Fruit fly (Drosophila melanogaster): ENCODE data around the gene mus304.

The mus304 gene

dm6 chr3L:18077649-18078417 lies 31.8 kb upstream of the mus304 start:
- TF ChIP-seq usp (GFP tag; optimal IDR thresholded peaks at IDR 0.05), result no peak
- TF ChIP-seq psq (optimal IDR thresholded peaks at IDR 0.05), result no peak
- no peak for TF ChIP-seq Dll (optimal IDR thresholded peaks at IDR 0.05)
- TF ChIP-seq pan (optimal IDR thresholded peaks at IDR 0.05), result no peak
- no peak for TF ChIP-seq CG8478 (optimal IDR thresholded peaks at IDR 0.05)
- peak; percentile 47 to 99 for TF ChIP-seq EcR (GFP tag; optimal IDR thresholded peaks at IDR 0.05)

dm6 chr3L:18078614-18079013 lies 31.0 kb upstream of the mus304 start:
- TF ChIP-seq psq (optimal IDR thresholded peaks at IDR 0.05), result no peak
- TF ChIP-seq usp (GFP tag; optimal IDR thresholded peaks at IDR 0.05), result no peak
- TF ChIP-seq pan (optimal IDR thresholded peaks at IDR 0.05), result no peak
- no peak for TF ChIP-seq Dll (optimal IDR thresholded peaks at IDR 0.05)
- TF ChIP-seq EcR (GFP tag; optimal IDR thresholded peaks at IDR 0.05), result no peak
- no peak for TF ChIP-seq CG8478 (optimal IDR thresholded peaks at IDR 0.05)

DNA sequence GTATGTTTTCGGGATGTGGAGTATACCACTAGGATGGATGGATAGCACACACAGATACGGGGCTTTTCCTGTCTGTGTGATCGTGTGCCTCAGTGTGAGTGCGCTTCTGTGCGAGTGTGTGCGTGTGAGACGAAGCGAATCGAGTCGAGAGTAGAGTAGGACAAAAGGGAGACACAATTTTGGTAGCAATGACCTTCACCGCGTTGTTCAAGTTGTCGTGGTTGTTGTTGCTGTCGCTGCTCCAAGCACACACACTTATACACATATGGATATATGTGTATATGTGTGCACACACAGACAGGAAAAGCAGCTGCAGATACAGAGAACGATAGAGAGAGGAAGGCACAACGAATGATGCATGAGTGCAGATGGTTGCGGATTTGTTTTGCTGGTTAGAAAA lies 30.5 kb upstream of the mus304 start:
- TF ChIP-seq usp (GFP tag; optimal IDR thresholded peaks at IDR 0.05), result no peak
- no peak for TF ChIP-seq Dll (optimal IDR thresholded peaks at IDR 0.05)
- peak; percentile 7 to 99 for TF ChIP-seq EcR (GFP tag; optimal IDR thresholded peaks at IDR 0.05)
- TF ChIP-seq pan (optimal IDR thresholded peaks at IDR 0.05), result no peak

DNA sequence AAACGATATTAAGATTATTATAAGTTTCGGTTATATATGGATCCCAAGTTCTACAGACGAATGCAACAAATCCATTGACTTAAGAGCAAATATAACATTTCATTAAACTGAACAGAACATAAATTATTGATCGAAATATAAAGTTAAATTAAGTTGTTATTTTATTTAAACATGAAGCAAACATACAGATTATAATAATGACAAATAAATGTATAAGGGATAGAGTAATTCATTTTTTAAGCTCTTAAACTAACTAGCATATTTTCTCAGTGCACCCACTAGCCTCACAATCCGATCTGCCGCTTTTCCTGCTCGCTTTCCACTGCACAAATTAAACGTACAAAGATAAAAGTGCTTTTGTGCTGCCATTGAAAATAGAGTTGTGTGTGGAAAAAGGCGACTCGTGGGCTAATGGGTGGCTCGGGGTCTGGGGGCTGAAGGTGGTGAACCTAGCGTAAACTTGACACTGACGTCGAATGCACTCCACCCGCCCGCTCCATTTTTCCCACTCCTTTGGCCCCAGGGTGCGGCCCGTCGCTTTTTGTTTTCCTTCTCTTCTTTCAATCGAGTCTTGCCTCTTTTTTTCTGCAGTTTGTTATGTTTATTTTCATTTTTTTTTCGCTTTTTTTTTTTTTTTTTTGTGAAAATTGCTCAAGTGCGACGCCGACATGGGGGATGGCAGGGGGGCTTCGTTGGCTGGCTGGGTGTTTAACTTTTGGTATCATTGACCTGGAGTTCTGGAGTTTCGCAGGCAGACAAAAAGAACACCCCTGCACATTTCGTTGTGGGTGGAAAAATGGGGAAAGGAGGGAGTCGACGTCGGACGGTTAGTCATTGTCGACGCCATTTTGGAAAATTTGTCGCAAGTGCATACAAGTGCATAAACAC lies 29.8 kb upstream of the mus304 start:
- no peak for TF ChIP-seq usp (GFP tag; optimal IDR thresholded peaks at IDR 0.05)
- peak in 1 of 2 experiments; percentile 92 for TF ChIP-seq EcR (GFP tag; optimal IDR thresholded peaks at IDR 0.05)

dm6 chr3L:18081494-18081893 lies 28.1 kb upstream of the mus304 start:
- TF ChIP-seq Dll (optimal IDR thresholded peaks at IDR 0.05) (no peak), usp (GFP tag; optimal IDR thresholded peaks at IDR 0.05) (no peak), EcR (GFP tag; optimal IDR thresholded peaks at IDR 0.05) (no peak), pan (optimal IDR thresholded peaks at IDR 0.05) (no peak), psq (optimal IDR thresholded peaks at IDR 0.05) (no peak), CG8478 (optimal IDR thresholded peaks at IDR 0.05) (no peak)

- TF ChIP-seq usp (GFP tag; optimal IDR thresholded peaks at IDR 0.05) (no peak), CG8478 (optimal IDR thresholded peaks at IDR 0.05) (no peak), pan (optimal IDR thresholded peaks at IDR 0.05) (no peak), Dll (optimal IDR thresholded peaks at IDR 0.05) (no peak), EcR (GFP tag; optimal IDR thresholded peaks at IDR 0.05) (peak in 1 of 2 experiments; percentile 98), psq (optimal IDR thresholded peaks at IDR 0.05) (no peak)
Observed at dm6 chr3L:18081957-18082356, 27.7 kb upstream of the mus304 start.

dm6 chr3L:18083402-18083801 lies 26.2 kb upstream of the mus304 start:
- TF ChIP-seq psq (optimal IDR thresholded peaks at IDR 0.05), result no peak
- TF ChIP-seq pan (optimal IDR thresholded peaks at IDR 0.05), result no peak
- TF ChIP-seq usp (GFP tag; optimal IDR thresholded peaks at IDR 0.05), result no peak
- no peak for TF ChIP-seq CG8478 (optimal IDR thresholded peaks at IDR 0.05)
- TF ChIP-seq Dll (optimal IDR thresholded peaks at IDR 0.05), result no peak
- no peak for TF ChIP-seq EcR (GFP tag; optimal IDR thresholded peaks at IDR 0.05)

- TF ChIP-seq CG8478 (optimal IDR thresholded peaks at IDR 0.05) (no peak), usp (GFP tag; optimal IDR thresholded peaks at IDR 0.05) (no peak), pan (optimal IDR thresholded peaks at IDR 0.05) (no peak), EcR (GFP tag; optimal IDR thresholded peaks at IDR 0.05) (no peak), psq (optimal IDR thresholded peaks at IDR 0.05) (no peak), Dll (optimal IDR thresholded peaks at IDR 0.05) (no peak)
Observed at dm6 chr3L:18083994-18084393, 25.6 kb upstream of the mus304 start.

DNA sequence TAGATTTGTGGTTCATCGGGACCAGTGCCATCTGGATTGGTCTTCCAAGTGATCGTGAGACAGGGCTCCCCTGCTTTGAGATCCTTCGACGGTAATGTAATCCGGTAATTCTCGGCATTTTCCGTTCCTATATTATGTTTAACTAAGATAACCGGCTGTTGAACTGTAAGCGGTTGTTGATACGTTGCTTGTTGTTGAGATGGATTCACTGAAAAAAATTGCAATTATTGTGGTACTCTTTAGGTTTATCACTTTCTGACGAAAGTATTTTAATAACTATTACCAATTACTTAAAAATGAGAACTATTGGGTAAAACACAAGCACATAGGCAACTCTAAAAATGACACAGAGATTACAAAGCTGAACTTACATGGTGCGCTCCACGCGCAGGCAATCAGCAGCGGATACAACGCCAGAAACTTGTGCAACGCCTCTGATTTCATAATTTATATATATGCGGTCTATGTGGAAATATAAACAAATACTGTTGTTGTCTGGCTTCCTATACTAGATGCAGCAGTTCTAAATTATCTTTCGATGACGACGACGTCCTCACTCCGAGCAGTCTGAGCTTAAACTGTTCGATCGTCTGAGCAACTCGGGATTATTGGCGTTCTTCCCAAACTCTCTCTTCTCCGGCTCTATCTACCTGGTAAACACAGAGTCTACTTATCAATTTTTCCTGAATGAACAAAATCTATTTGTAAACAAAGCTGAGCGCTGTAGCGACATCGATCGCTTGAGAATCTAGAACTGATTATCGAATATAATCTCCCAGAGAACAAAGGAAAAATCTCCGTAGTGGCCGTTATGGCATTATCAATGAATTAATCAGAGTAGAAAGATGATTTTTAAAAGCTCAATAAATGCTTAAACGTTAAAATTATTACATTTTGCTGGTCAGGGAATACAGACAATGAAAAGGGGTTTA lies 22.6 kb upstream of the mus304 start, which contains the start of gene CG34253:
Gene CG34253 (minus strand): TSS at position 567 of the 932 bp plus-strand sequence.
- TF ChIP-seq pan (optimal IDR thresholded peaks at IDR 0.05) (no peak), usp (GFP tag; optimal IDR thresholded peaks at IDR 0.05) (no peak), Dll (optimal IDR thresholded peaks at IDR 0.05) (no peak), psq (optimal IDR thresholded peaks at IDR 0.05) (no peak), EcR (GFP tag; optimal IDR thresholded peaks at IDR 0.05) (no peak), CG8478 (optimal IDR thresholded peaks at IDR 0.05) (no peak)

dm6 chr3L:18088027-18088426 lies 21.6 kb upstream of the mus304 start:
- no peak for TF ChIP-seq Dll (optimal IDR thresholded peaks at IDR 0.05)
- TF ChIP-seq pan (optimal IDR thresholded peaks at IDR 0.05), result no peak
- no peak for TF ChIP-seq psq (optimal IDR thresholded peaks at IDR 0.05)
- TF ChIP-seq usp (GFP tag; optimal IDR thresholded peaks at IDR 0.05), result no peak
- TF ChIP-seq CG8478 (optimal IDR thresholded peaks at IDR 0.05), result no peak

DNA sequence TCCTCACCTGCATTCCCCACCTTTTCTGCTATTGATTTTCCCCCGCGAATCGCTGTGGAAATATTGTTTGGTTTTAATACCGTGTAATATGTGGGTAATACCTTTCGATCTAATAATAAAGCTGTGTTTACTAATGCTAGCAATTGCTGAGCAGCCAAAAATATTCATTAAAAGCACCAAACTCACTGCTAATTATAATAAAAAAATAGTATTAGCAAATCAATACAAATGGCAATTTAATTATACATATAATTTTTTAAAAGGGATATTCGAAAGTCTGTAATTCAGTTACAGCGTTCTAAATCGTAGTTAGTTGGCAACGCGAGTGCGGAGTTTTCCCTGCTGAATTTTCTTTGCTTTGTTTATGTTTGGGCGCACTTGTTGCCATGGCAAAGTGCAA lies 15.7 kb upstream of the mus304 start:
- TF ChIP-seq psq (optimal IDR thresholded peaks at IDR 0.05) (no peak), EcR (GFP tag; optimal IDR thresholded peaks at IDR 0.05) (no peak), usp (GFP tag; optimal IDR thresholded peaks at IDR 0.05) (no peak), Dll (optimal IDR thresholded peaks at IDR 0.05) (no peak), CG8478 (optimal IDR thresholded peaks at IDR 0.05) (no peak), pan (optimal IDR thresholded peaks at IDR 0.05) (no peak)
